Worm (Caenorhabditis elegans) whole organism, dauer: Measurements from ENCODE around the gene mrps-5.

ENCODE experiments used
- unc-62 ChIP-seq: sonication (generic microtip); optimal IDR thresholded peaks from 2 replicates; lab custom pipeline; 2017; ENCODE audit warnings: missing biosample characterization, missing genetic modification reagents, missing genetic modification characterization

The mrps-5 gene

ce11 chrV:12563187-12563586, at the start of gene mrps-5:
mrps-5 (plus strand) TSS chrV:12563487.
- no peak for TF ChIP-seq unc-62 (GFP tag; lab: Kevin White, UChicago)

ce11 chrV:12513900-12514299, 49.4 kb upstream of the mrps-5 start:
- TF ChIP-seq unc-62 (GFP tag; lab: Kevin White, UChicago): no peak

DNA sequence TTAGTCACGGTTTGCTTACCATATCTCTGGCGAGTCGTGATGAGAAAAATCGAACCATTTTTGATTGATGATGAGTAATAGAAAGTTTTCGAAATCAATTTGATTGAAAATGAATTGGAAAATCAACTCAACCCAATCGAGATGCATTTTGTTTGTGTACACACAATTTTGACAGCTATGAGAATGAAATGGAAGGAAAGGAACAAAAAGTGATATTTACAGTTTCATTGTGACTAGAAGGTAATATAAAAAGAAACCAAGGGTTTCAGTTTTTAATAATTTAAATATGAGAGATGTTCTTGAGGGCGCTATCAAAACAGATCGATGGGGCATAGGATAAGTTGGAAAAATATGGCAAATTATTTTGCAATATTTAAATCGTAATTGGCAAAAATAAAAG, 46.1 kb upstream of the mrps-5 start, which contains the start of gene cal-1:
Gene cal-1 (minus strand): TSS at position 101 of the 400 bp plus-strand sequence.
- no peak for TF ChIP-seq unc-62 (GFP tag; lab: Kevin White, UChicago)

- TF ChIP-seq unc-62 (GFP tag; lab: Kevin White, UChicago): no peak
Observed at ce11 chrV:12517757-12518156, 45.5 kb upstream of the mrps-5 start.

- no peak for TF ChIP-seq unc-62 (GFP tag; lab: Kevin White, UChicago)
Observed at ce11 chrV:12518770-12519169, 44.5 kb upstream of the mrps-5 start.

DNA sequence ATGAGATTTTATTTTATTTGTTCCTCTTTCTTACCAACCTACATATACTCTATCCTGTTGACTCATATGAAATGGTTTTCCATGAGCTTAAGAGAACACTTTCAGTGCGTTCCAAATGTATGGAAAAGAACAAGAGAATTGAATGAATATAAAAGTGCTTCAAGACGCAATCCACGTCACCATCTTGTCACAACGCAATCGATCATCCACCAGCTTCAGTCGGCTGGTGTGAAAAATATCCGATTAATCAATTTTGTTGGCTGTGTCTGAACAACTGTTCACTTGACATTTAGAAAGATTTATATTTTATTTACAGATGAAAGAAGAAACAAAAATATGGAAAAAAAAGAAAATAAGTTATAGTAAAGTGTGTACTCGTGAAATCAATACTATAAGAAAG, 39.9 kb upstream of the mrps-5 start:
- TF ChIP-seq unc-62 (GFP tag; lab: Kevin White, UChicago): no peak

DNA sequence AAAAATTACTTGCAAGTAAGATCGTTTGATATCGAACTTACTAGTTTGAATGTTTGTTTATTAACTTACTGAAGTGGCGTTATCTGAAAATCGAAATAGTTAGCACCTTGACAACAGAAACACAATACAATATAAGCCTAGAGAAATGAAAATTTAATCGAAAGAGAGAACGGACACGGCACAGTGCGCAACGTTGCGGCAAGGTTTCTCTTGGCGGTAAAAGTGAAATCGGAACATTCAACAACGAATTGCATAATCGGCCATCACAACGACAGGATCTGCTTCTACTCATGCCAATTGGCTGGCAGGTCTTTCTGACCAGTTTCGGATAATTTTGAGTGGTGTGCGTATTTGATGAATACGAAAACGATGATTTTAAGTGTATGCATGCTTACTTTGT, 37.8 kb upstream of the mrps-5 start, which contains the start of gene dyf-4:
Gene dyf-4 (minus strand): TSS at position 213 of the 400 bp plus-strand sequence.
- no peak for TF ChIP-seq unc-62 (GFP tag; lab: Kevin White, UChicago)

- TF ChIP-seq unc-62 (GFP tag; lab: Kevin White, UChicago): no peak
Observed at ce11 chrV:12526124-12526523, 37.2 kb upstream of the mrps-5 start.

DNA sequence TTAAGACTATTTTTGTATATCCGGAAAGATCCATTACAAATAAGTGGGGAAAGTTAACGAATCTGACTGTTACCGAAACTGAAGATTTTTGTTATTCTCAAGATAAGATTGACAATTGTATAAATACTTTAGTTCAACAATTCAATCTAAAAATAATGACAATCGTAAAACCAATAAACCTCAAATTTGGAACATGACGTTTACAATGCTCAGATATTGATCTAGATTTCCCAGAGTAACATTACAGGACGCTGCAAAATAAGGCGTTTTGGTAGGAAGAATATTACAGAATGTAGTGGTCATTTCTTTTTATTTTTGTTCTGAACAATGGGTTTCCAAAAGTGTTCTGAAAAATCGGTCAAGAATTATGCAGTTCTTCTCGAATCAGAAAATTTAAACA, 36.5 kb upstream of the mrps-5 start, which contains the start of gene F45D3.1:
Gene F45D3.1 (plus strand): TSS at position 301 of the 400 bp plus-strand sequence.
- TF ChIP-seq unc-62 (GFP tag; lab: Kevin White, UChicago): no peak

DNA sequence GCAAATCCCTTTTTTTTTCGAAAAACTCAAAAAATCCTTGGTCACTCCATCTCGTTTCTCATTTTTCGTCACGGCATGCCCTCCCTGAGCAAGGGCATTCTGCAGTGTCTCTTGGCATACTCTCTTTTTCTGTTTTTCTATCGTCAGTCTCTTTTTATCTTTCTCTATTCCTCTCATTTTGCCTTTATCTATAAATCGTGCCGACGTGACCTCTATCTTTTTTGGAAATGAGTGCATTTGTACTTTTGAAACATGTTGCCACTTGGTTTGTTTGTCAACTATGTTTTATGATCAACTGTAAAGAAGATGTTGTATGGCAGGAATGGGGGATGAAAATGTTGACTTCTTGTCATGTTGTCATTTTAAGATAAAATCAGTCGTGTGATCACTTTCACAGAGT, 34.4 kb upstream of the mrps-5 start:
- no peak for TF ChIP-seq unc-62 (GFP tag; lab: Kevin White, UChicago)

DNA sequence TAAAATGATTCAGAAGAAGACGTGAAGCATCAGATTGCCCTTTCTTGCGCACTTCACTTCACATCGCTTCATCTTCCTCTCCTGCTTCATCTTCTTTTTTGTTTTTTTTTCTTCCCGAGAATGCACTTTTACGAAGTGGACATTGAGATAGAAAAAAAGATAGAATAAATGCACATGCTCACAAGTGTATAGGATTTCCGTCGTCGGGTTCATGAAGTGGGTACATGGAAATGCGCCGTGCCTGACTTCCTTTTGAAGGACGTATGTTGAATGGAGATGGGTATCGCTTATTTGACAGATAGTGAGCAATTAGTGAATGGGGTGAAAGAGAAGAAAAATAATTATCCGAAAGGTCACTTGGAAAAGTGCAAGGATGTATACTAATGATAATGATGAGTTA, 33.2 kb upstream of the mrps-5 start:
- TF ChIP-seq unc-62 (GFP tag; lab: Kevin White, UChicago): no peak

DNA sequence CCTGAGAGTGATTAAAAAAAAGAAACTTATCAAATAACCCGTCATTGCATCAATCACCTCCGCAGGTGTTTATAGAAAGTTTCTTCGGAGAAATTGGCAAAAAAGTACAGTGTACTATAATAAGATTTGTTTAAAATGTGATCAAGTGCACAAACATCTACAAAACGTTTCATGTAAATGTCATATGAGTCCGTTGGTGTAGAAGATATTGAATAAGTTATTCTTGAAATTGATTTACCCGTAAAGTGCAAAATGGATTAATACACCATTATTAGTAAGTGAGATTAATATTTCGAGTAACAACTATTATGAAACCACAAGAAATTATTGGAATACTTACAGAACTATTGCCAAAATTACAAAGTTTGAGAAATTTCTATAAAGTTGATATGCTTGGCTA, 32.2 kb upstream of the mrps-5 start:
- TF ChIP-seq unc-62 (GFP tag; lab: Kevin White, UChicago): no peak

DNA sequence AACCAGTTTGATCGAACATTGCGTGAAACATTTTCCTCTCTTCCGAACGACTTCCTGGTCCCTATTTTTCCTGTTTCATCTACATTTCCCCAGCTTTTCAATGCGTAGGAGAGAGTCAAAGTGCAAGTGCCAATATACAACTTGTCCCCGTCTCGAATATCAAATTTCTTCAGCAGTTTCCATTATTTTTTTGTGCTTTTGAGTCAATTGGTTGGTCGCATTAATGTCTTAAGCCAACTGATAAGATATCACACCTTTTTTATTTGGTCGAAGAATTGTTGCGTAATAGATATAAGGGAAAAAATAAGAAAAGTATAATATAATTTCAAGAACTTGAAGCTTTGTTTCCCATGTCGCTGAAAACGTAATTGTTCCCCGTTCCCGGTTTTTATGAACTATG, 30.9 kb upstream of the mrps-5 start:
- no peak for TF ChIP-seq unc-62 (GFP tag; lab: Kevin White, UChicago)

DNA sequence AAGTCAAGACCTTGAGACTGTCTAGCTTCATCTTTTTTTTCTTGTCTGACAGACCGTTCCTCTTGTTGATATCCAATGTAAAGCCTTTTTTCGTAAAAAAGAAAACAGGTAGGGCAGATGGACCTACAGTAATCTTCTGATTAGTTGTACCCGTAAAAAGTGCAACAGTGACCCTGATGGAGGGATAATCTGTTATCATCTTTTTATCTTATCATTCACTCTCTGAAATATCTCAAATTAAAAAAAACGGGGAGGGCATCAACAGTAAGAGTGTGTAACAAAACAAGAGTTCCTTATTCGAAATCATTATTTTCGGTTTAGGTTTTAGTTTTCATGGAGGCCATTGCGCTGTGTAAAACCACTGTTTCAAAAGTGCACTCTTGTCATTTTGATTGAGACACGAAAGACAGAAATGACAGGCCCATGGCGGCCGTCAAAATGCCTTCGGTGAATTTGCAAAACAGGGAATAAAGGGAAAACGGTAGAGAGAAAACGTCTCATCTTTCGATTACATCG, 29.6 kb upstream of the mrps-5 start:
- peak; percentile 25 for TF ChIP-seq unc-62 (GFP tag; lab: Kevin White, UChicago)

DNA sequence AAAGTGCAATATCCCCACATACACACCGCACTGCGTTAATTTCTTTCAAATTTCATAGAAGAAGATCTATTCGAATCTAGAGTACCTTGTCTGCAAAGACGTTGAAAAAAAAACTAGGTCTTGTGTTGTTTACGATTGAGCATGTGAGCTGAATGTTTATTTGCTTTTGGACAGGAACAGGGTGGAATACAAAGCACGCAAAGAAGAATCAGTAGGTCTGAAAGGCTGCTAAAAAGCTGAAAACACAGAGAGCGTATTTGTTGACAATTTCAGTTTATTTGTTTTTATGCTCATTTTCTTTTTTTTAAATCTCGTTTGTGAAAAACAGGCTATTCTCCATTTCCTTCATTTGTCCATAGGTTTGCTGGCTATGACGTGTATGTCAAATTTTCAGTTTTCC, 28.3 kb upstream of the mrps-5 start:
- TF ChIP-seq unc-62 (GFP tag; lab: Kevin White, UChicago): no peak

ce11 chrV:12536409-12537038, 26.8 kb upstream of the mrps-5 start:
- no peak for TF ChIP-seq unc-62 (GFP tag; lab: Kevin White, UChicago)

DNA sequence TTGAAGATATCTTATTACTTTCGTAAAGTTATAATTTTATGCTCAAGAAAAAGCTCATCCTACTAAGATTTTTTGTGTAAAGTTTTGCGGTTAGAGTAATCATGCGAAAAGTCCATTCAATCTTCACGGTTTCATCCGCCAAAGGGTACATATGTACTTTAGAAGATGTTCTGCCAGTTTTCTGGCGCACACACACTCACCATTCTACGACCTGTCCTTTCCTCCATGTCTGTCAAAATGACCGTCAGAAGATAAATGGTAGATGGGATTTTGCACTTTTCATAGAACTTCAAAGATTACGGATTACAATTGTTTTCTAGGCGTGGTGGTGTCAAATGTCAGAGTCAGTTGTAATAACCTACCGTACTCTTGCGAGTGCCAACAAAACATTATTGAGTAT, 25.8 kb upstream of the mrps-5 start:
- TF ChIP-seq unc-62 (GFP tag; lab: Kevin White, UChicago): no peak
